Worm (Caenorhabditis elegans): ENCODE results near the gene sup-12.

DNA sequence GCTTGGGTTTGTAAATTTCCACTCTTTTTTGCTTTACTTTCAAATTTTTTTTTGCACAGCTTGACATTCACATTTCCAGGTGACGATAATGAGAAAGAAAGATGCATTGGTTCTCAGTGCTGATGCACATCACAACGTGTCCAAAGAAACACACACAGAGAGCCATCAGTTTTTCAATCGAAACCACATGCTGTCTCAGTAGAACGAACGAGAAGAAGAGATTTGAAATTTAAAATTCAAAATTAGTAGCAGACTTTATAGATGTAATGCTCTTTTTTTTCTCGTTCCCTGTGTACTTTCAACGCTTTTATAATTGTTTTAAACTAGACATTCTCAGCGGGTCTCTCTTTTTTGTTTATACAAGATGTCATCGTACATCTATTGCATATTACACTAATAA is 33.1 kb downstream of the sup-12 start:
- TF ChIP-seq dao-5 (tag; optimal IDR thresholded peaks at IDR 0.05): no peak
- no peak for TF ChIP-seq him-1 (tag; optimal IDR thresholded peaks at IDR 0.05)
- TF ChIP-seq W03F9.2 (tag; optimal IDR thresholded peaks at IDR 0.05): no peak

Measured in whole organism, L4/young adult.